Worm (Caenorhabditis elegans) whole organism, mixed stage, embryonic: Measurements from ENCODE around the gene col-88.

Experiments used
- M03D4.4 ChIP-seq: sonication (generic microtip); optimal IDR thresholded peaks from 2 replicates; lab custom pipeline; 2017; ENCODE audit warnings: mild to moderate bottlenecking, missing genetic modification characterization, missing compliant biosample characterization
- bed-3 ChIP-seq: fragments of 200-800 bp; sonication (Bioruptor generic); optimal IDR thresholded peaks from 3 replicates; lab custom pipeline; 2018; ENCODE audit warnings: mild to moderate bottlenecking, missing genetic modification characterization, moderate library complexity, missing compliant biosample characterization
- blmp-1 ChIP-seq: fragments of 150-350 bp; optimal IDR thresholded peaks from 2 replicates; lab custom pipeline; 2014; ENCODE audit warnings: missing biosample characterization, missing genetic modification characterization
- ceh-39 ChIP-seq: fragments of 150-350 bp; optimal IDR thresholded peaks from 2 replicates; lab custom pipeline; 2014; ENCODE audit warnings: missing biosample characterization, missing genetic modification characterization
- ceh-83 ChIP-seq: fragments of 200-800 bp; sonication (Bioruptor generic); optimal IDR thresholded peaks from 2 replicates; lab custom pipeline; 2018; ENCODE audit warnings: mild to moderate bottlenecking, missing genetic modification characterization, missing compliant biosample characterization
- cnd-1 ChIP-seq: fragments of 200-800 bp; sonication (Bioruptor generic); optimal IDR thresholded peaks from 2 replicates; lab custom pipeline; 2018; ENCODE audit warnings: mild to moderate bottlenecking, missing genetic modification characterization, missing compliant biosample characterization
- drap-1 ChIP-seq: fragments of 200-800 bp; sonication (Bioruptor generic); optimal IDR thresholded peaks from 3 replicates; lab custom pipeline; 2018; ENCODE audit warnings: mild to moderate bottlenecking, missing genetic modification characterization, missing compliant biosample characterization
- elt-3 ChIP-seq: fragments of 150-350 bp; optimal IDR thresholded peaks from 2 replicates; lab custom pipeline; 2014; ENCODE audit warnings: missing biosample characterization, missing genetic modification characterization
- flh-1 ChIP-seq: fragments of 200-800 bp; sonication (Bioruptor generic); optimal IDR thresholded peaks from 2 replicates; lab custom pipeline; 2018; ENCODE audit warnings: mild to moderate bottlenecking, missing genetic modification characterization, moderate library complexity, missing compliant biosample characterization
- hlh-1 ChIP-seq: fragments of 150-350 bp; optimal IDR thresholded peaks from 2 replicates; lab custom pipeline; 2014; ENCODE audit warnings: missing biosample characterization, missing genetic modification reagents, missing genetic modification characterization
- lin-13 ChIP-seq: fragments of 150-350 bp; optimal IDR thresholded peaks from 2 replicates; lab custom pipeline; 2014; ENCODE audit warnings: missing biosample characterization, missing genetic modification characterization
- lin-32 ChIP-seq: fragments of 200-800 bp; sonication (Bioruptor generic); optimal IDR thresholded peaks from 2 replicates; lab custom pipeline; 2018; ENCODE audit warnings: mild to moderate bottlenecking, missing genetic modification characterization, missing compliant biosample characterization
- lsy-2 ChIP-seq: fragments of 150-350 bp; optimal IDR thresholded peaks from 2 replicates; lab custom pipeline; 2014; ENCODE audit warnings: missing biosample characterization, missing genetic modification characterization
- mab-5 ChIP-seq: fragments of 150-350 bp; optimal IDR thresholded peaks from 2 replicates; lab custom pipeline; 2014; ENCODE audit warnings: missing biosample characterization, missing genetic modification characterization
- mep-1 ChIP-seq: fragments of 150-350 bp; optimal IDR thresholded peaks from 2 replicates; lab custom pipeline; 2017; ENCODE audit warnings: missing biosample characterization, missing genetic modification reagents, missing genetic modification characterization, inconsistent platforms
- mls-2 ChIP-seq: sonication (generic microtip); optimal IDR thresholded peaks from 2 replicates; lab custom pipeline; 2016; ENCODE audit warnings: mild to moderate bottlenecking, missing genetic modification characterization, moderate library complexity, missing compliant biosample characterization
- nhr-12 ChIP-seq: fragments of 150-350 bp; optimal IDR thresholded peaks from 2 replicates; lab custom pipeline; 2014; ENCODE audit warnings: missing biosample characterization, missing genetic modification characterization
- nhr-2 ChIP-seq: fragments of 150-350 bp; optimal IDR thresholded peaks from 2 replicates; lab custom pipeline; 2014; ENCODE audit warnings: missing biosample characterization, missing genetic modification characterization
- nhr-237 ChIP-seq: fragments of 150-350 bp; optimal IDR thresholded peaks from 2 replicates; lab custom pipeline; 2014; ENCODE audit warnings: missing biosample characterization, missing genetic modification characterization
- nhr-28 ChIP-seq: fragments of 150-350 bp; optimal IDR thresholded peaks from 2 replicates; lab custom pipeline; 2014; ENCODE audit warnings: missing biosample characterization, missing genetic modification characterization
- nhr-76 ChIP-seq: sonication (generic microtip); optimal IDR thresholded peaks from 2 replicates; lab custom pipeline; 2017; ENCODE audit warnings: missing biosample characterization, missing genetic modification characterization
- snpc-4 ChIP-seq: fragments of 150-350 bp; optimal IDR thresholded peaks from 2 replicates; lab custom pipeline; 2014; ENCODE audit warnings: missing biosample characterization, missing genetic modification characterization
- sptf-1 ChIP-seq: sonication (generic microtip); optimal IDR thresholded peaks from 2 replicates; lab custom pipeline; 2017; ENCODE audit warnings: mild to moderate bottlenecking, missing genetic modification characterization, moderate library complexity, missing compliant biosample characterization
- unc-39 ChIP-seq: fragments of 150-350 bp; optimal IDR thresholded peaks from 2 replicates; lab custom pipeline; 2014; ENCODE audit warnings: missing biosample characterization, missing genetic modification characterization
- unc-62 ChIP-seq: fragments of 150-350 bp; optimal IDR thresholded peaks from 2 replicates; lab custom pipeline; 2014; ENCODE audit warnings: missing biosample characterization, missing genetic modification reagents, missing genetic modification characterization
- zip-8 ChIP-seq: fragments of 150-350 bp; optimal IDR thresholded peaks from 2 replicates; lab custom pipeline; 2014; ENCODE audit warnings: missing biosample characterization, missing genetic modification characterization
- ztf-11 ChIP-seq: fragments of 150-350 bp; optimal IDR thresholded peaks from 2 replicates; lab custom pipeline; 2014; ENCODE audit warnings: missing biosample characterization, missing genetic modification characterization

The col-88 gene

DNA sequence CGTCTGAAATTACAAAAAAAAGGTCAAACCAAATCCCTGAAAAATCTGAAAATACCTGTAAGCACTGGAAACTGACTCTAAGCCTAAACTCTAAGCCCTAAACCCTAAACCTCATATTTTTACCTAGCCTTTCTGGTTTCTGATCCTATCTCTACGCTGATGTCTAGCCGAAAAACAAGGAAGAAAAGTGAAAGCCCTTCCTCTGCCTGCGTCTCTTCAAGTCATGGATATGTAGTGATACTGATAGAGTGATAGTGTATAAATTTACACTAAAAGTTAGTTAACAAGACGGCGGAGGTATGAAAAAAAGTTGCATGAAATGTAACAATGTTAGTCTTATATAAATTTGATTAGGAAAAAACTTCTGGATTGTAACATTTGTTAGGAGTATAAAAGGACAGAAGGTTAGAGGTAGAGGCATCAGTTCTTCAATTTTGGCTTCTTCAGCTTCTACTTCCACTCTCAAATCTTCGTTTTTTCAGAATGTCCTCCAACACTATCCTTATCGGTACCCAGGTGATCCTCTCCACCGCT lies at the start of gene col-88:
col-88 (plus strand) TSS at position 484 of the 534 bp plus-strand sequence.
- no peak for TF ChIP-seq drap-1 (GFP tag; lab: Kevin White, UChicago)
- peak; percentile 9 for TF ChIP-seq blmp-1 (tag; lab: Kevin White, UChicago)

DNA sequence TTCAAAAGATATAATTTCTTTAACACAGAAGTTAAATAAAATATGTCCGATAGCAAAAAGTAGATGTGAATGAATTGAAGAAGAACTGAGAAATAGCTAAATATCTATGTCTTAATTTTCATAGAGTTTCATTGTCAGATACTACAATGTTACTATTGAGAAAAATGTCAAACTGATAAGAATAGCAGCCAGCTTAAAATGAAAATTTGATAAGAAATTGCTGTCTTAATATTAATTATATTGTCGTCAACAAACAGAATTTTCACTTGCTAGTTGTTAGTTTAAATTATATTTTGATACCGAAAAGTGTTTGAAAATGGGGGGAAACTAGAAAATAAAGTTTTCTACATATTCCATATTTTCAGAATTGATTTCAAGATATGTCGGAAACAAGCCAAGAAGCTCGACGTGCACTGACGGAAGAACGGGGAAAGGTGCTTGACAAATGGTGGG lies 37.9 kb upstream of the col-88 start, which contains the start of the genes fbxa-6, cTel54X.2 and npr-30:
fbxa-6 (minus strand) TSS at position 179 of the 453 bp plus-strand sequence.
cTel54X.2 (plus strand) TSS at position 360 of the 453 bp plus-strand sequence.
npr-30 (plus strand) TSS at position 403 of the 453 bp plus-strand sequence.
- TF ChIP-seq flh-1 (GFP tag; lab: Kevin White, UChicago) (no peak), bed-3 (GFP tag; lab: Kevin White, UChicago) (no peak), drap-1 (GFP tag; lab: Kevin White, UChicago) (no peak), lsy-2 (tag; lab: Kevin White, UChicago) (no peak), zip-8 (tag; lab: Kevin White, UChicago) (no peak)

- no peak for TF ChIP-seq nhr-76 (tag; lab: Kevin White, UChicago)
- no peak for TF ChIP-seq nhr-2
- no peak for TF ChIP-seq ztf-11 (tag; lab: Kevin White, UChicago)
- TF ChIP-seq snpc-4 (tag; lab: Kevin White, UChicago): no peak
- TF ChIP-seq bed-3 (GFP tag; lab: Kevin White, UChicago): no peak
- TF ChIP-seq nhr-28: no peak
- no peak for TF ChIP-seq elt-3
- no peak for TF ChIP-seq cnd-1 (tag; lab: Kevin White, UChicago)
- TF ChIP-seq lsy-2 (tag; lab: Kevin White, UChicago): no peak
- TF ChIP-seq unc-62 (GFP tag; lab: Kevin White, UChicago): no peak
- TF ChIP-seq nhr-12 (tag; lab: Kevin White, UChicago): no peak
- no peak for TF ChIP-seq M03D4.4 (tag; lab: Kevin White, UChicago)
- TF ChIP-seq mab-5 (tag; lab: Kevin White, UChicago): no peak
- TF ChIP-seq nhr-237 (tag; lab: Kevin White, UChicago): no peak
- TF ChIP-seq mls-2: no peak
- TF ChIP-seq mep-1 (tag; lab: Kevin White, UChicago): no peak
- TF ChIP-seq drap-1 (GFP tag; lab: Kevin White, UChicago): no peak
Observed at ce11 chrIII:14175-14574, 26.7 kb upstream of the col-88 start.

ce11 chrIII:14671-15070 lies 26.2 kb upstream of the col-88 start, which contains the start of gene nhr-80:
TSS of gene nhr-80 (minus strand) at chrIII:14869.
- no peak for TF ChIP-seq lin-32 (GFP tag; lab: Kevin White, UChicago)
- TF ChIP-seq elt-3: no peak
- TF ChIP-seq ceh-83: no peak

DNA sequence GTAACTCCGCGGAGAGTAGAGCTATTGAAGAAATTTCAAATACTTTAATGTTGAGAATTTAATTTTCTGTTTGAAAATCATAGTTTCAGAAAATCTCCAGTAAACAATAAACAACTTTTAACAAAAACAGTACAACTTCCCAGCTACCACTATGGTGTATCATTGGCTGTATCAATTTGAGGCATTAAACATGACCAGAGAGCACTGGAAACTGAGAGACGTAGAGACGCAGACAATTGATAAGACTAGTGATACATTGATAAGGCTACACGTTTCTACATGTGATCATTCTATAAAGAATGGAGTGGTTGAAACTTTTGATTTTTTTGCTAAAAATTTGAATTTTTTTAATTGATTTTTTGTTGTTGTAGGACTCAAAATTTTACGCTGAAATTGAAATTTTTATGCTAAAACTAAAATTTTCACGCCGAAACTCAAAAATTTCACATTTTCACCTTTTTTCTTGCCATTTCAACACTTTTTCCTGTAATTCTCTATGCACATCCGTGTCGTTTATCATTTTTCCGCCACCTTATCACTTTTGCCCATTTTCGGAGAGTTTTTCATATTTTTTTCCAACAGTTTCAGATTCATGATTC lies 25.5 kb upstream of the col-88 start, which contains the start of gene H10E21.1:
H10E21.1 (plus strand) TSS at position 549 of the 599 bp plus-strand sequence.
- TF ChIP-seq unc-39 (tag; lab: Kevin White, UChicago) (no peak), elt-3 (peak; percentile 92), sptf-1 (tag; lab: Kevin White, UChicago) (no peak)

DNA sequence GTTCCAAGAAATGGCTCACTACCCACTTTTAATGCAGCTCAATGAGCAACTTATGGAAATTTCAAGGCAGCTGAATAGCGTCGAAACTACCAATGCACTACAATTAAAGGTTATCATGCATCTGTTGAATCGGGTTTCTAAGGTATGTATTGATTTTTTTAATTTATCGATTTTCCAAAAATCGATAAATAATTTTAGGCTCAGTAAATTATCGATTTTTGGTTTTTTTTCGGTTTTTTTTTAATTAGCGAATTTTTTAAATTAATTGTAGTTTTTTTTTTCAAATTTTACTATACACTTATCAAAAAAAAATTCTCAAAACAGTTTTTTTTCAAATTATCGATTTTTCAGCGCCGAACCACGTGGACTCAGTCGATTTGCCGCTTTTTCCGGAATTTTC lies 24.1 kb upstream of the col-88 start:
- TF ChIP-seq sptf-1 (tag; lab: Kevin White, UChicago) (no peak), mab-5 (tag; lab: Kevin White, UChicago) (no peak), zip-8 (tag; lab: Kevin White, UChicago) (no peak), mls-2 (no peak), hlh-1 (tag; lab: Kevin White, UChicago) (no peak), snpc-4 (tag; lab: Kevin White, UChicago) (no peak)

ce11 chrIII:17558-17957 lies 23.3 kb upstream of the col-88 start:
- TF ChIP-seq nhr-12 (tag; lab: Kevin White, UChicago) (no peak), ceh-39 (tag; lab: Kevin White, UChicago) (no peak), lin-13 (tag; lab: Kevin White, UChicago) (no peak), bed-3 (GFP tag; lab: Kevin White, UChicago) (no peak), sptf-1 (tag; lab: Kevin White, UChicago) (no peak), snpc-4 (tag; lab: Kevin White, UChicago) (no peak), mab-5 (tag; lab: Kevin White, UChicago) (no peak), drap-1 (GFP tag; lab: Kevin White, UChicago) (no peak), nhr-28 (no peak), nhr-237 (tag; lab: Kevin White, UChicago) (no peak), blmp-1 (tag; lab: Kevin White, UChicago) (no peak)
